Worm (Caenorhabditis elegans): ENCODE measurements around the gene Y11D7A.7.

ce11 chrIV:9199939-9200202 lies 49.4 kb upstream of the Y11D7A.7 start, which contains the start of gene wnk-1:
- TF ChIP-seq tbx-37 (GFP tag; conservative IDR thresholded peaks at IDR 0.05): no peak
- no peak for TF ChIP-seq sea-1 (GFP tag; conservative IDR thresholded peaks at IDR 0.05)
- TF ChIP-seq ama-1 (optimal IDR thresholded peaks at IDR 0.05): no peak
- no peak for TF ChIP-seq flt-1 (GFP tag; IDR thresholded peaks at IDR 0.05)
- no peak for TF ChIP-seq tbx-11 (GFP tag; IDR thresholded peaks at IDR 0.05)
- TF ChIP-seq pes-1 (GFP tag; IDR thresholded peaks at IDR 0.05): no peak
- TF ChIP-seq B0310.2 (tag; optimal IDR thresholded peaks at IDR 0.05): no peak
- TF ChIP-seq hmbx-1 (tag; optimal IDR thresholded peaks at IDR 0.05): no peak
- no peak for TF ChIP-seq ceh-13 (GFP tag; optimal IDR thresholded peaks at IDR 0.05)
- no peak for TF ChIP-seq tra-4 (tag; optimal IDR thresholded peaks at IDR 0.05)
- no peak for TF ChIP-seq ceh-36 (tag; optimal IDR thresholded peaks at IDR 0.05)
- no peak for TF ChIP-seq F13C5.2 (tag; optimal IDR thresholded peaks at IDR 0.05)
